Fruit fly (Drosophila melanogaster) whole organism, embryonic: ENCODE results near the gene cdi.

Experiments
- ATbp ChIP-seq: fragments of 200-800 bp; sonication (Bioruptor generic); optimal IDR thresholded peaks from 2 replicates; lab custom pipeline; 2017; ENCODE audit warnings: missing biosample characterization, mild to moderate bottlenecking, missing genetic modification characterization, missing genetic modification reagents
- BEAF-32 ChIP-seq: fragments of 200-800 bp; sonication (Bioruptor generic); optimal IDR thresholded peaks from 3 replicates; lab custom pipeline; 2017; ENCODE audit warnings: missing biosample characterization, missing genetic modification characterization, mild to moderate bottlenecking, moderate library complexity, missing genetic modification reagents
- Bdp1 ChIP-seq: fragments of 200-800 bp; sonication (Bioruptor generic); optimal IDR thresholded peaks from 3 replicates; lab custom pipeline; 2016; ENCODE audit warnings: missing biosample characterization, missing genetic modification characterization
- CG10321 ChIP-seq: fragments of 200-800 bp; sonication (Bioruptor generic); IDR thresholded peaks from 2 replicates; pipeline ENCODE4 v1.3.6; 2022; ENCODE audit warnings: missing biosample characterization, missing genetic modification characterization
- CG11093 ChIP-seq: fragments of 200-800 bp; sonication (Bioruptor generic); IDR thresholded peaks from 3 replicates; pipeline ENCODE4 v1.3.6; 2022; ENCODE audit warnings: missing biosample characterization, missing genetic modification characterization
- CG17612 ChIP-seq: fragments of 200-800 bp; sonication (Bioruptor generic); IDR thresholded peaks from 2 replicates; pipeline ENCODE4 v1.3.6; 2022; ENCODE audit warnings: missing biosample characterization, missing genetic modification characterization
- CG17802 ChIP-seq: fragments of 200-800 bp; sonication (Bioruptor generic); optimal IDR thresholded peaks from 2 replicates; lab custom pipeline; 2018; ENCODE audit warnings: missing biosample characterization, mild to moderate bottlenecking, missing genetic modification characterization, moderate library complexity
- CG2889 ChIP-seq: fragments of 200-800 bp; sonication (Bioruptor generic); IDR thresholded peaks from 3 replicates; pipeline ENCODE4 v1.3.6; 2022; ENCODE audit warnings: missing biosample characterization, missing genetic modification characterization
- CG30020 ChIP-seq: fragments of 200-800 bp; optimal IDR thresholded peaks from 2 replicates; lab custom pipeline; 2019; ENCODE audit warnings: missing biosample characterization, mild to moderate bottlenecking, missing genetic modification characterization, moderate library complexity
- CG4360 ChIP-seq: fragments of 200-800 bp; sonication (Bioruptor generic); IDR thresholded peaks from 2 replicates; pipeline ENCODE4 v1.3.6; 2022; ENCODE audit warnings: missing biosample characterization, missing genetic modification characterization
- CG7556 ChIP-seq: fragments of 200-800 bp; sonication (Bioruptor generic); optimal IDR thresholded peaks from 2 replicates; lab custom pipeline; 2017; ENCODE audit warnings: missing biosample characterization, mild to moderate bottlenecking, missing genetic modification characterization
- CG8281 ChIP-seq: fragments of 200-800 bp; sonication (Bioruptor generic); optimal IDR thresholded peaks from 2 replicates; lab custom pipeline; 2018; ENCODE audit warnings: missing biosample characterization, mild to moderate bottlenecking, missing genetic modification characterization, moderate library complexity
- CG8765 ChIP-seq: fragments of 200-800 bp; sonication (Bioruptor generic); IDR thresholded peaks from 2 replicates; pipeline ENCODE4 v1.3.6; 2022; ENCODE audit warnings: missing biosample characterization, missing genetic modification characterization
- CG8924 ChIP-seq: fragments of 200-800 bp; optimal IDR thresholded peaks from 3 replicates; lab custom pipeline; 2019; ENCODE audit warnings: missing biosample characterization, mild to moderate bottlenecking, missing genetic modification characterization, moderate library complexity
- CG9727 ChIP-seq: fragments of 200-800 bp; sonication (Bioruptor generic); optimal IDR thresholded peaks from 3 replicates; lab custom pipeline; 2017; ENCODE audit warnings: missing biosample characterization, mild to moderate bottlenecking, missing genetic modification characterization
- D ChIP-seq, 2 experiments: fragments of 200-800 bp in 1 of 2; fragments of >200 bp in 1 of 2; sonication (Bioruptor generic) in 1 of 2; optimal IDR thresholded peaks; 2 replicates in 1 of 2; 3 replicates in 1 of 2; lab custom pipeline; 2017; ENCODE audit warnings: mild to moderate bottlenecking in 1 of 2, missing biosample characterization in 1 of 2, missing genetic modification characterization in 1 of 2, missing genetic modification reagents in 1 of 2
- Deaf1 ChIP-seq: fragments of 200-800 bp; optimal IDR thresholded peaks from 3 replicates; lab custom pipeline; 2019; ENCODE audit warnings: missing biosample characterization, mild to moderate bottlenecking, missing genetic modification characterization, moderate library complexity
- Doc2 ChIP-seq: fragments of 200-800 bp; sonication (Bioruptor generic); IDR thresholded peaks from 2 replicates; pipeline ENCODE4 v1.3.6; 2022; ENCODE audit warnings: missing biosample characterization, missing genetic modification characterization
- Lhr ChIP-seq: fragments of 200-800 bp; sonication (Bioruptor generic); optimal IDR thresholded peaks from 3 replicates; lab custom pipeline; 2017; ENCODE audit warnings: mild to moderate bottlenecking, missing biosample characterization, missing genetic modification reagents, missing genetic modification characterization
- MTF-1 ChIP-seq: fragments of 200-800 bp; sonication (Bioruptor generic); optimal IDR thresholded peaks from 2 replicates; lab custom pipeline; 2018; ENCODE audit warnings: missing biosample characterization, mild to moderate bottlenecking, missing genetic modification characterization, borderline replicate concordance
- Nf-YB ChIP-seq: fragments of 200-800 bp; sonication (Bioruptor generic); optimal IDR thresholded peaks from 3 replicates; lab custom pipeline; 2019; ENCODE audit warnings: missing biosample characterization, mild to moderate bottlenecking, missing genetic modification characterization, moderate library complexity
- Oli ChIP-seq: fragments of 200-800 bp; sonication (Bioruptor generic); optimal IDR thresholded peaks from 2 replicates; lab custom pipeline; 2018; ENCODE audit warnings: missing biosample characterization, mild to moderate bottlenecking, missing genetic modification characterization, moderate library complexity
- Xrp1 ChIP-seq: fragments of 200-800 bp; sonication (Bioruptor generic); IDR thresholded peaks from 2 replicates; pipeline ENCODE4 v1.3.6; 2022; ENCODE audit warnings: missing biosample characterization, missing genetic modification characterization
- az2 ChIP-seq: fragments of 200-800 bp; sonication (Bioruptor generic); optimal IDR thresholded peaks from 3 replicates; lab custom pipeline; 2016; ENCODE audit warnings: missing biosample characterization, missing genetic modification characterization
- bcd ChIP-seq: fragments of 200-800 bp; sonication (Bioruptor generic); optimal IDR thresholded peaks from 2 replicates; lab custom pipeline; 2017; ENCODE audit warnings: missing biosample characterization, mild to moderate bottlenecking, missing genetic modification characterization
- bigmax ChIP-seq: fragments of 200-800 bp; sonication (Bioruptor generic); optimal IDR thresholded peaks from 2 replicates; lab custom pipeline; 2018; ENCODE audit warnings: missing biosample characterization, mild to moderate bottlenecking, missing genetic modification characterization
- chinmo ChIP-seq: fragments of 200-800 bp; sonication (Bioruptor generic); IDR thresholded peaks from 4 replicates; pipeline ENCODE4 v1.3.6; 2022; ENCODE audit warnings: missing biosample characterization, missing genetic modification characterization; ENCODE audit not compliant: partially characterized antibody
- danr ChIP-seq: fragments of 200-800 bp; sonication (Bioruptor generic); IDR thresholded peaks from 2 replicates; pipeline ENCODE4 v1.3.6; 2022; ENCODE audit warnings: missing biosample characterization, missing genetic modification characterization
- dimm ChIP-seq: fragments of 200-800 bp; sonication (Bioruptor generic); IDR thresholded peaks from 2 replicates; pipeline ENCODE4 v1.3.6; 2022; ENCODE audit warnings: missing biosample characterization, missing genetic modification characterization
- esg ChIP-seq: fragments of 200-800 bp; sonication (Bioruptor generic); conservative IDR thresholded peaks from 2 replicates; pipeline ENCODE4 v1.3.6; 2022; ENCODE audit warnings: missing biosample characterization, missing genetic modification characterization
- eyg ChIP-seq: fragments of 200-800 bp; sonication (Bioruptor generic); optimal IDR thresholded peaks from 3 replicates; lab custom pipeline; 2016; ENCODE audit warnings: missing biosample characterization, missing genetic modification characterization
- fd102C ChIP-seq: fragments of 200-800 bp; sonication (Bioruptor generic); optimal IDR thresholded peaks from 2 replicates; lab custom pipeline; 2018; ENCODE audit warnings: missing biosample characterization, mild to moderate bottlenecking, missing genetic modification characterization, moderate library complexity
- fd64A ChIP-seq: fragments of 200-800 bp; sonication (Bioruptor generic); optimal IDR thresholded peaks from 3 replicates; lab custom pipeline; 2018; ENCODE audit warnings: missing biosample characterization, mild to moderate bottlenecking, missing genetic modification characterization
- gsb-n ChIP-seq: fragments of 200-800 bp; sonication (Bioruptor generic); optimal IDR thresholded peaks from 3 replicates; lab custom pipeline; 2018; ENCODE audit warnings: missing biosample characterization, mild to moderate bottlenecking, missing genetic modification characterization
- jing ChIP-seq: fragments of 200-800 bp; sonication (Bioruptor generic); optimal IDR thresholded peaks from 2 replicates; lab custom pipeline; 2018; ENCODE audit warnings: missing biosample characterization, mild to moderate bottlenecking, missing genetic modification characterization
- kah ChIP-seq: fragments of 200-800 bp; sonication (Bioruptor generic); optimal IDR thresholded peaks from 2 replicates; lab custom pipeline; 2018; ENCODE audit warnings: missing biosample characterization, mild to moderate bottlenecking, missing genetic modification characterization
- lab ChIP-seq: fragments of 200-800 bp; sonication (Bioruptor generic); optimal IDR thresholded peaks from 3 replicates; lab custom pipeline; 2017; ENCODE audit warnings: missing biosample characterization, missing genetic modification characterization, mild to moderate bottlenecking, moderate library complexity, missing genetic modification reagents
- lov ChIP-seq, 2 experiments: fragments of 200-800 bp in 1 of 2; fragments of >200 bp in 1 of 2; sonication (Bioruptor generic) in 1 of 2; IDR thresholded peaks in 1 of 2; optimal IDR thresholded peaks in 1 of 2; 2 replicates in 1 of 2; 3 replicates in 1 of 2; pipeline versions ENCODE4 v1.3.6 to Lab custom; 2017 to 2022; ENCODE audit warnings: missing biosample characterization in 1 of 2, missing genetic modification characterization in 1 of 2
- schlank ChIP-seq: fragments of 200-800 bp; sonication (Bioruptor generic); optimal IDR thresholded peaks from 2 replicates; lab custom pipeline; 2018; ENCODE audit warnings: missing biosample characterization, mild to moderate bottlenecking, missing genetic modification characterization
- sd ChIP-seq: fragments of 200-800 bp; sonication (Bioruptor generic); optimal IDR thresholded peaks from 3 replicates; lab custom pipeline; 2018; ENCODE audit warnings: missing biosample characterization, mild to moderate bottlenecking, missing genetic modification characterization, moderate library complexity
- shn ChIP-seq: fragments of 200-800 bp; sonication (Bioruptor generic); optimal IDR thresholded peaks from 3 replicates; lab custom pipeline; 2016; ENCODE audit warnings: missing biosample characterization, missing genetic modification characterization
- ssp ChIP-seq: fragments of 200-800 bp; sonication (Bioruptor generic); IDR thresholded peaks from 2 replicates; pipeline ENCODE4 v1.3.6; 2022; ENCODE audit warnings: missing biosample characterization, missing genetic modification characterization
- sug ChIP-seq: fragments of 200-800 bp; optimal IDR thresholded peaks from 2 replicates; lab custom pipeline; 2019; ENCODE audit warnings: missing biosample characterization, mild to moderate bottlenecking, missing genetic modification characterization, moderate library complexity
- tup ChIP-seq: fragments of 200-800 bp; sonication (Bioruptor generic); optimal IDR thresholded peaks from 2 replicates; lab custom pipeline; 2016; ENCODE audit warnings: missing biosample characterization, mild to moderate bottlenecking, missing genetic modification characterization, moderate library complexity
- unpg ChIP-seq: fragments of 200-800 bp; sonication (Bioruptor generic); optimal IDR thresholded peaks from 3 replicates; lab custom pipeline; 2018; ENCODE audit warnings: missing biosample characterization, mild to moderate bottlenecking, missing genetic modification characterization, moderate library complexity
- vnd ChIP-seq: fragments of 200-800 bp; sonication (Bioruptor generic); IDR thresholded peaks from 3 replicates; pipeline ENCODE4 v1.3.6; 2022; ENCODE audit warnings: missing biosample characterization, missing genetic modification characterization; ENCODE audit not compliant: partially characterized antibody

The cdi gene

dm6 chr3R:18997388-18998287 is 96.4 kb downstream of the cdi start (continued):
- peak; percentile 50 for TF ChIP-seq kah (GFP tag; lab: Kevin White, UChicago)
- peak; percentile 41 for TF ChIP-seq sug (tag; lab: Kevin White, UChicago)
- no peak for TF ChIP-seq D (optimal IDR thresholded peaks at IDR 0.05; lab: Kevin White, UChicago)
- TF ChIP-seq D (GFP tag; optimal IDR thresholded peaks at IDR 0.05; lab: Kevin White, UChicago): peak; percentile 79
- no peak for TF ChIP-seq eyg (GFP tag; lab: Kevin White, UChicago)
- TF ChIP-seq BEAF-32 (GFP tag; lab: Kevin White, UChicago): no peak
- peak; percentile 94 for TF ChIP-seq Lhr (GFP tag; lab: Kevin White, UChicago)
- TF ChIP-seq jing: peak; percentile 64
- TF ChIP-seq ATbp (GFP tag; lab: Kevin White, UChicago): peak; percentile 98
- peak; percentile 74 for TF ChIP-seq tup (GFP tag; lab: Kevin White, UChicago)
- TF ChIP-seq fd102C (GFP tag; lab: Kevin White, UChicago): peak; percentile 90
- TF ChIP-seq ssp (GFP tag; lab: Robert Waterston, UW): no peak
- no peak for TF ChIP-seq esg (GFP tag; lab: Robert Waterston, UW)
- peak; percentile 58 for TF ChIP-seq CG9727 (GFP tag; lab: Kevin White, UChicago)
- no peak for TF ChIP-seq bigmax
- peak; percentile 10; the same call in 1 of the 3 replicates for TF ChIP-seq CG11093 (GFP tag; lab: Robert Waterston, UW)
- peak; percentile 5; the same call in 1 of the 2 replicates for TF ChIP-seq danr (GFP tag; lab: Robert Waterston, UW)
- TF ChIP-seq Xrp1: peak; percentile 89
- TF ChIP-seq sd (tag; lab: Kevin White, UChicago): peak; percentile 13
- no peak for TF ChIP-seq CG2889 (GFP tag; lab: Robert Waterston, UW)
- TF ChIP-seq lab: peak; percentile 26
- 0 out of 2 replicates have a peak, but pooled peaks have one; percentile 35 for TF ChIP-seq CG17612
- TF ChIP-seq MTF-1 (GFP tag; lab: Kevin White, UChicago): peak; percentile 85
- TF ChIP-seq schlank (tag; lab: Kevin White, UChicago): peak; percentile 10
- TF ChIP-seq Deaf1 (tag; lab: Kevin White, UChicago): peak; percentile 0
- no peak for TF ChIP-seq CG8765 (GFP tag; lab: Robert Waterston, UW)
- peak; percentile 44; the same call in 1 of the 2 replicates for TF ChIP-seq CG4360 (GFP tag; lab: Robert Waterston, UW)
- peak; percentile 90 for TF ChIP-seq fd64A (GFP tag; lab: Kevin White, UChicago)
- TF ChIP-seq CG30020 (tag; lab: Kevin White, UChicago): peak; percentile 19
- no peak for TF ChIP-seq lov (optimal IDR thresholded peaks at IDR 0.05; lab: Kevin White, UChicago)
- TF ChIP-seq lov (GFP tag; IDR thresholded peaks at IDR 0.05; lab: Robert Waterston, UW): peak; percentile 81; the same call in 2 of the 3 replicates
- TF ChIP-seq az2 (GFP tag; lab: Kevin White, UChicago): peak; percentile 50
- TF ChIP-seq bcd (GFP tag; lab: Kevin White, UChicago): peak; percentile 50
- TF ChIP-seq Nf-YB (GFP tag; lab: Kevin White, UChicago): peak; percentile 76
- TF ChIP-seq dimm (GFP tag; lab: Robert Waterston, UW): peak; percentile 28; the same call in 1 of the 2 replicates
- peak; percentile 67 for TF ChIP-seq CG8924 (tag; lab: Kevin White, UChicago)
- TF ChIP-seq vnd (GFP tag; lab: Robert Waterston, UW): no peak
- peak; percentile 71 for TF ChIP-seq CG7556 (GFP tag; lab: Kevin White, UChicago)
- TF ChIP-seq shn (GFP tag; lab: Kevin White, UChicago): peak; percentile 42
- no peak for TF ChIP-seq CG17802 (tag; lab: Kevin White, UChicago)
- TF ChIP-seq gsb-n (tag; lab: Kevin White, UChicago): peak; percentile 86
- no peak for TF ChIP-seq Doc2 (GFP tag; lab: Robert Waterston, UW)
- TF ChIP-seq unpg (GFP tag; lab: Kevin White, UChicago): peak; percentile 78
- peak; percentile 56 for TF ChIP-seq Oli (tag; lab: Kevin White, UChicago)
- peak; percentile 73 for TF ChIP-seq Bdp1 (GFP tag; lab: Kevin White, UChicago)
- TF ChIP-seq CG8281 (tag; lab: Kevin White, UChicago): peak; percentile 64
- TF ChIP-seq chinmo (GFP tag; lab: Robert Waterston, UW): peak; percentile 56; the same call in 1 of the 4 replicates
- TF ChIP-seq CG10321 (GFP tag; lab: Robert Waterston, UW): peak; percentile 45; the same call in 1 of the 2 replicates
